Fruit fly (Drosophila melanogaster): ENCODE data around the gene CG5787.

The CG5787 gene

DNA sequence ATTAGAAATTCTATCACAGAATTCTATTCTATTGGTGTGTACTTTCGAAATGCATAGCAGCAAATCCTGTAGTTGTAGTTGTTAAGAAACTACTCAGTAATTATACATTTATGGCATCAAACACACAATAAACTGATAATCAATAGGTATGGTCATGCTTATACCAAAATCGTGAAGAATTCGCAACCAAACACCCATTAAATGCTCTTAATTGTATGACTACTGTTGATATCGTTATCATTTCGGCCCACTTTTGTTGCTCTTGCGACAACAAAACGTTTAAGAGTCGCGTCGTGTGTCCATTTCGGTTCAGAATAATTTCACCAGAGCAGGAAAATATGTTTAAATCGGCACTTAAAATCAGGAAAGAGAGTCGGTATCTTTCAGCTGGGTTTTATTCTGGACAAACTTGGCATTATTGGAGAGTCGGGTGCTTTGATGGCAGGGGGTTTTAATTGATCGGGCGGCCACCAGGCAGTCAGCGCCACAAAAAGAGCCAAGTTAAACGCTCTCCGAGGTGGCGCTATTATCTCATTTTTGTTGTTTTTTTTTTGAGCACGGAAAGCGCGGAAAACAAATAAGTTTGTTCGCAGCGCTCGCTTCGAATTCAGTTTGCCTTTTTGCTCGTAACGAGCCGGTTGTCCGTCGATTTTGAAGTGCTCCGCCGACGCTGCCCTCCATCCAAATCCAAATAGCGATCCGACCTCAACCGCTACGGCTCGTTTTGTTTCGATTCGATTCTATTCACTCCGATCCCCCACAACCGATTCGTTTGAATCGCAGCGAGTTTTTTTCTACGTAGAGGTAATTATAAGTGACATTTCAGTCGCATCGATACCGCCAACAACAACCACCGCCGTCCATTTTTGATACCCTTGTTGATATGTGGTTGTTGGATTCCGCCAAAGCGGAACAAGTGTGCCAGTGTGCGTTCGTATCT lies 6.0 kb upstream of the CG5787 start, which contains the start of gene MRP (continued):
- TF ChIP-seq zfh2 (GFP tag; optimal IDR thresholded peaks at IDR 0.05) = no peak
- TF ChIP-seq CG6813 (GFP tag; optimal IDR thresholded peaks at IDR 0.05) = no peak
- TF ChIP-seq Sox102F (GFP tag; optimal IDR thresholded peaks at IDR 0.05) = no peak
- no peak for TF ChIP-seq CG9609 (GFP tag; optimal IDR thresholded peaks at IDR 0.05)
- no peak for TF ChIP-seq vnd (GFP tag; IDR thresholded peaks at IDR 0.05; ENCODE audit: partially characterized antibody)
- TF ChIP-seq her (GFP tag; optimal IDR thresholded peaks at IDR 0.05) = peak; percentile 8
- no peak for TF ChIP-seq repo (GFP tag; optimal IDR thresholded peaks at IDR 0.05)
- TF ChIP-seq ash1 (GFP tag; optimal IDR thresholded peaks at IDR 0.05) = no peak
- no peak for TF ChIP-seq wor (GFP tag; IDR thresholded peaks at IDR 0.05)
- no peak for TF ChIP-seq ac (GFP tag; optimal IDR thresholded peaks at IDR 0.05)
- TF ChIP-seq CG16813 (GFP tag; IDR thresholded peaks at IDR 0.05; ENCODE audit: partially characterized antibody) = 0 out of 3 replicates have a peak, but pooled peaks have one; percentile 24
- no peak for TF ChIP-seq pzg (GFP tag; optimal IDR thresholded peaks at IDR 0.05)
- no peak for TF ChIP-seq BEAF-32 (GFP tag; optimal IDR thresholded peaks at IDR 0.05)
- no peak for TF ChIP-seq gsb-n (tag; optimal IDR thresholded peaks at IDR 0.05)
- TF ChIP-seq tin (GFP tag; optimal IDR thresholded peaks at IDR 0.05) = no peak
- no peak for TF ChIP-seq CoRest (tag; optimal IDR thresholded peaks at IDR 0.05)
- TF ChIP-seq BtbVII (GFP tag; optimal IDR thresholded peaks at IDR 0.05) = peak; percentile 4
- TF ChIP-seq CG16863 (GFP tag; optimal IDR thresholded peaks at IDR 0.05) = no peak
- no peak for TF ChIP-seq gsb (GFP tag; IDR thresholded peaks at IDR 0.05)
- TF ChIP-seq CG17186 (GFP tag; optimal IDR thresholded peaks at IDR 0.05) = no peak
- TF ChIP-seq CG18599 (GFP tag; optimal IDR thresholded peaks at IDR 0.05) = no peak
- no peak for TF ChIP-seq CG3065 (GFP tag; optimal IDR thresholded peaks at IDR 0.05)
- no peak for TF ChIP-seq CG7372 (GFP tag; IDR thresholded peaks at IDR 0.05)
- TF ChIP-seq eyg (GFP tag; optimal IDR thresholded peaks at IDR 0.05) = no peak
- TF ChIP-seq CG10959 (GFP tag; IDR thresholded peaks at IDR 0.05) = no peak
- no peak for TF ChIP-seq CG1792 (GFP tag; optimal IDR thresholded peaks at IDR 0.05)
- TF ChIP-seq gem (tag; optimal IDR thresholded peaks at IDR 0.05) = no peak
- peak; percentile 67; the same call in 1 of the 2 replicates for TF ChIP-seq rib (GFP tag; IDR thresholded peaks at IDR 0.05)
- no peak for TF ChIP-seq run (tag; optimal IDR thresholded peaks at IDR 0.05)
- TF ChIP-seq CG6683 (GFP tag; optimal IDR thresholded peaks at IDR 0.05) = no peak
- no peak for TF ChIP-seq fd102C (GFP tag; optimal IDR thresholded peaks at IDR 0.05)
- 0 out of 3 replicates have a peak, but pooled peaks have one; percentile 37 for TF ChIP-seq ase (GFP tag; IDR thresholded peaks at IDR 0.05)
- TF ChIP-seq luna (GFP tag; optimal IDR thresholded peaks at IDR 0.05) = no peak
- peak; percentile 35 for TF ChIP-seq CG12769 (tag; optimal IDR thresholded peaks at IDR 0.05)
- TF ChIP-seq CG2678 (tag; optimal IDR thresholded peaks at IDR 0.05) = no peak
- no peak for TF ChIP-seq H15 (GFP tag; IDR thresholded peaks at IDR 0.05)
- TF ChIP-seq CG10274 (GFP tag; optimal IDR thresholded peaks at IDR 0.05) = no peak
- TF ChIP-seq CG15269 (tag; optimal IDR thresholded peaks at IDR 0.05) = no peak
- TF ChIP-seq Nf-YA (GFP tag; IDR thresholded peaks at IDR 0.05) = 0 out of 2 replicates have a peak, but pooled peaks have one; percentile 16
- TF ChIP-seq slbo (GFP tag; IDR thresholded peaks at IDR 0.05) = peak; percentile 32
- no peak for TF ChIP-seq HHEX (GFP tag; optimal IDR thresholded peaks at IDR 0.05)
- no peak for TF ChIP-seq sim (GFP tag; IDR thresholded peaks at IDR 0.05)
- TF ChIP-seq Asciz (GFP tag; optimal IDR thresholded peaks at IDR 0.05) = no peak
- peak; percentile 51 for TF ChIP-seq CG13287 (GFP tag; IDR thresholded peaks at IDR 0.05; ENCODE audit: partially characterized antibody)
- no peak for TF ChIP-seq CG11085 (GFP tag; IDR thresholded peaks at IDR 0.05)
- TF ChIP-seq Ada2b (GFP tag; IDR thresholded peaks at IDR 0.05) = no peak
- TF ChIP-seq Pdp1 (GFP tag; optimal IDR thresholded peaks at IDR 0.05) = peak in 1 of 2 experiments; percentile 30
- TF ChIP-seq CG4854 (GFP tag; optimal IDR thresholded peaks at IDR 0.05) = no peak

All from whole organism, embryonic.